Worm (Caenorhabditis elegans): Measurements from ENCODE around the gene clec-54.

ce11 chrV:14480533-14480932, 3.8 kb downstream of the clec-54 start:
- TF ChIP-seq flt-1 (GFP tag; IDR thresholded peaks at IDR 0.05) (no peak), tab-1 (GFP tag; IDR thresholded peaks at IDR 0.05) (no peak), cog-1 (tag; optimal IDR thresholded peaks at IDR 0.05) (no peak), med-1 (GFP tag; optimal IDR thresholded peaks at IDR 0.05; ENCODE audit: insufficient read depth) (no peak)
